Worm (Caenorhabditis elegans) whole organism, late embryonic: Measurements from ENCODE around the gene C01G12.5.

ENCODE experiments used
- C08G9.2 ChIP-seq: sonication (generic microtip); optimal IDR thresholded peaks from 2 replicates; lab custom pipeline; 2016; ENCODE audit warnings: mild to moderate bottlenecking, missing genetic modification characterization, moderate library complexity, missing compliant biosample characterization
- ama-1 ChIP-seq: fragments of 150-350 bp; optimal IDR thresholded peaks from 2 replicates; lab custom pipeline; 2014
- ceh-45 ChIP-seq: fragments of 200-800 bp; sonication (Bioruptor generic); IDR thresholded peaks from 2 replicates; pipeline ENCODE4 v1.3.6; 2022; ENCODE audit warnings: missing genetic modification reagents, missing genetic modification characterization, missing compliant biosample characterization
- dve-1 ChIP-seq: sonication (generic microtip); optimal IDR thresholded peaks from 2 replicates; lab custom pipeline; 2017; ENCODE audit warnings: antibody characterized with exemption, mild to moderate bottlenecking, missing genetic modification characterization, missing compliant biosample characterization
- elt-2 ChIP-seq: sonication (generic microtip); optimal IDR thresholded peaks from 2 replicates; lab custom pipeline; 2016; ENCODE audit warnings: missing genetic modification reagents, missing genetic modification characterization, missing compliant biosample characterization
- hlh-30 ChIP-seq: sonication (generic microtip); optimal IDR thresholded peaks from 2 replicates; lab custom pipeline; 2017; ENCODE audit warnings: antibody characterized with exemption, missing genetic modification characterization, missing compliant biosample characterization; ENCODE audit not compliant: insufficient read depth
- lin-11 ChIP-seq: fragments of 200-800 bp; sonication (Bioruptor generic); optimal IDR thresholded peaks from 2 replicates; lab custom pipeline; 2018; ENCODE audit warnings: mild to moderate bottlenecking, missing genetic modification characterization, missing compliant biosample characterization
- nfya-1 ChIP-seq: sonication (generic microtip); optimal IDR thresholded peaks from 2 replicates; lab custom pipeline; 2017; ENCODE audit warnings: missing genetic modification characterization, mild to moderate bottlenecking, missing compliant biosample characterization, antibody characterized with exemption, moderate library complexity
- nhr-11 ChIP-seq: fragments of 150-350 bp; optimal IDR thresholded peaks from 2 replicates; lab custom pipeline; 2014; ENCODE audit warnings: missing biosample characterization, missing genetic modification characterization
- tbx-2 ChIP-seq: sonication (generic microtip); optimal IDR thresholded peaks from 2 replicates; lab custom pipeline; 2016; ENCODE audit warnings: missing genetic modification characterization, missing compliant biosample characterization
- unc-3 ChIP-seq, 2 experiments: fragments of 200-800 bp in 1 of 2; sonication (Bioruptor generic) in 1 of 2; sonication (generic microtip) in 1 of 2; conservative IDR thresholded peaks in 1 of 2; optimal IDR thresholded peaks in 1 of 2; 2 replicates each; pipeline versions ENCODE4 v1.3.6 to Lab custom; 2016 to 2022; ENCODE audit warnings: missing compliant biosample characterization in 2 of 2, missing genetic modification characterization in 2 of 2, missing genetic modification reagents in 1 of 2
- unc-55 ChIP-seq: sonication (generic microtip); optimal IDR thresholded peaks from 2 replicates; lab custom pipeline; 2017; ENCODE audit warnings: missing biosample characterization, missing genetic modification reagents, missing genetic modification characterization
- unc-86 ChIP-seq: sonication (generic microtip); optimal IDR thresholded peaks from 2 replicates; lab custom pipeline; 2016; ENCODE audit warnings: missing genetic modification characterization, missing compliant biosample characterization

- TF ChIP-seq hlh-30 (no peak), nfya-1 (tag; lab: Kevin White, UChicago) (no peak), tbx-2 (tag; lab: Kevin White, UChicago) (no peak), ama-1 (lab: Kevin White, UChicago) (no peak), ceh-45 (GFP tag; lab: Robert Waterston, UW) (no peak), unc-86 (no peak), unc-55 (GFP tag; lab: Kevin White, UChicago) (no peak), lin-11 (tag; lab: Kevin White, UChicago) (no peak), unc-3 (GFP tag; conservative IDR thresholded peaks at IDR 0.05; lab: Robert Waterston, UW) (no peak), unc-3 (tag; optimal IDR thresholded peaks at IDR 0.05; lab: Kevin White, UChicago) (no peak), elt-2 (no peak), C08G9.2 (tag; lab: Kevin White, UChicago) (no peak), dve-1 (tag; lab: Kevin White, UChicago) (no peak), nhr-11 (tag; lab: Kevin White, UChicago) (no peak)
Observed at ce11 chrII:14570541-14571160, 16.7 kb downstream of the C01G12.5 start.
